Fruit fly (Drosophila melanogaster): ENCODE data around the gene Cyp28d2.

Cyp28d2 gene

DNA sequence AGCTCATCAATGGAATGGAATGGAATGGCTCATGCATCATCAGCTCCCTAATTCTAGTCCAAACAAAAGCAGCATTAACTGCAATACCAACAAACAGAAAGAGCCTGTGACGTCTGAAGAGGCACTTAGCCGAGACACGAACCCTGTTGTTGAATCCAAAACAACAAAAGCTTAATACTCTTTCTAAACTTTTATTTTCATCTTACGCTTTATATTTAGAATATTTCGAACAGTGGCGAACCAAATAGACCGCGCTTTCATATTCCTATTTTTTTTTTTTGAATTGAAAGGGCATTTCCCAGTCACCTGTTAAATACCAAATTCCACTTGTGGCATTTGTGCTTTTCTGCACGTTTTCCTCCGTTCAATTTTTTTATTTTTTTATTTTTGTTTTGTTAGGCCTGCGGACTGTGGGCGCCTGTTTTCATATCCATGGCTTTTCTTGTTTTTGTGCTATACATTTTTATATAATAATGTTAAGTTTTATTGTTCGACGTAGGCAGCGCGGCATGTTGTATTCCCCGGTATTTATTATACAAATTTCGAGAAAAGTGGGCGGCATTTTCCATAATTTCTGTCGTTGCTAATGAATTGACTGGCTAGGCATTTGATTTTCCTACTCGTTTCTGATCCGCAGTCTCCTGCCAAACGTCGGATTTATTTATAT lies 18.6 kb downstream of the Cyp28d2 start:
- TF ChIP-seq EcR (GFP tag; optimal IDR thresholded peaks at IDR 0.05) (no peak), CG13204 (GFP tag; optimal IDR thresholded peaks at IDR 0.05) (no peak), CG32121 (GFP tag; IDR thresholded peaks at IDR 0.05) (peak; percentile 81), CG4496 (GFP tag; IDR thresholded peaks at IDR 0.05) (peak; percentile 72), gl (tag; optimal IDR thresholded peaks at IDR 0.05) (no peak), CG9948 (tag; optimal IDR thresholded peaks at IDR 0.05) (peak; percentile 0), fd96Ca (GFP tag; IDR thresholded peaks at IDR 0.05) (peak; percentile 80; the same call in 2 of the 3 replicates), CG10348 (GFP tag; IDR thresholded peaks at IDR 0.05) (no peak), Pif1B (GFP tag; optimal IDR thresholded peaks at IDR 0.05) (peak; percentile 39), D1 (tag; optimal IDR thresholded peaks at IDR 0.05) (no peak), CG17806 (tag; optimal IDR thresholded peaks at IDR 0.05) (no peak), CG14655 (GFP tag; optimal IDR thresholded peaks at IDR 0.05) (peak; percentile 38), CG8159 (tag; optimal IDR thresholded peaks at IDR 0.05) (no peak), CG34367 (tag; optimal IDR thresholded peaks at IDR 0.05) (no peak), rn (GFP tag; IDR thresholded peaks at IDR 0.05) (peak; percentile 30; the same call in 1 of the 2 replicates), Snoo (tag; optimal IDR thresholded peaks at IDR 0.05) (no peak), CG8301 (tag; optimal IDR thresholded peaks at IDR 0.05) (peak; percentile 29), Ets98B (GFP tag; IDR thresholded peaks at IDR 0.05) (peak; percentile 76), CG12605 (GFP tag; IDR thresholded peaks at IDR 0.05) (peak; percentile 61), CG15710 (tag; optimal IDR thresholded peaks at IDR 0.05) (no peak), Pif1A (GFP tag; optimal IDR thresholded peaks at IDR 0.05) (peak; percentile 63)

DNA sequence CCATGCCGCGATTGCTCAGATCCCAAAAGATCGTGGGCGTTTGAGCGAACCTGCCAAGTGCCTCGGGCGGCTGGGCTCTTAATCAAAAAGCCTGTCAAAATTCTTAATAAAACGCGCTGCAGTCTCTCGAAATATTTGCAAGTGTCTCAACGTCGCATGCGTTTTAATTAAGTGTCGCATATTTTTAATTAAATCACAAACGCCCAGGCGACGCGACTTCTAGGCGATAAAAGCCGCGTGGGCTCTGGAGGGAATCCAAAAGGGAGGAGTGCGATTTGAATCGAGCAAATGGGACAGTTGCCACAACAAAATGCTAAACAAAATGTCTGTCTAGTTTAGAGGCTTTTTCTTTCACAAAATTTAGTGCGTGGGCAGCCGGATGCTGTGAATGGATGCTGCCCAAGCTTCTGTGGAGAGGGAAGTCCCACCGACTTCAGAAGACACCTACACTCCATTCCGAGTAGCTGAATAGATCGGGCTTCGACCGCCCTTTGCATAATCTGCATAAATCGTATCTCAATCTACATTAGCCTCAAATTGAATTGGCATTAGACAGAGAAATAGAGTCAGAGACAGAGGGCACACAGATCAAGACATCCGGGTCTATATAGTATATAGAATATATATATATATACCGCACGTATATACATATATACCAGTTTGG lies 20.0 kb downstream of the Cyp28d2 start:
- TF ChIP-seq CG4496 (GFP tag; IDR thresholded peaks at IDR 0.05) (no peak), Snoo (tag; optimal IDR thresholded peaks at IDR 0.05) (no peak), CG34367 (tag; optimal IDR thresholded peaks at IDR 0.05) (no peak), D1 (tag; optimal IDR thresholded peaks at IDR 0.05) (no peak), Ets98B (GFP tag; IDR thresholded peaks at IDR 0.05) (no peak), rn (GFP tag; IDR thresholded peaks at IDR 0.05) (no peak), Pif1A (GFP tag; optimal IDR thresholded peaks at IDR 0.05) (no peak), Pif1B (GFP tag; optimal IDR thresholded peaks at IDR 0.05) (no peak), CG8301 (tag; optimal IDR thresholded peaks at IDR 0.05) (no peak), CG9948 (tag; optimal IDR thresholded peaks at IDR 0.05) (no peak), fd96Ca (GFP tag; IDR thresholded peaks at IDR 0.05) (no peak), gl (tag; optimal IDR thresholded peaks at IDR 0.05) (no peak), CG10348 (GFP tag; IDR thresholded peaks at IDR 0.05) (no peak), CG32121 (GFP tag; IDR thresholded peaks at IDR 0.05) (no peak)

DNA sequence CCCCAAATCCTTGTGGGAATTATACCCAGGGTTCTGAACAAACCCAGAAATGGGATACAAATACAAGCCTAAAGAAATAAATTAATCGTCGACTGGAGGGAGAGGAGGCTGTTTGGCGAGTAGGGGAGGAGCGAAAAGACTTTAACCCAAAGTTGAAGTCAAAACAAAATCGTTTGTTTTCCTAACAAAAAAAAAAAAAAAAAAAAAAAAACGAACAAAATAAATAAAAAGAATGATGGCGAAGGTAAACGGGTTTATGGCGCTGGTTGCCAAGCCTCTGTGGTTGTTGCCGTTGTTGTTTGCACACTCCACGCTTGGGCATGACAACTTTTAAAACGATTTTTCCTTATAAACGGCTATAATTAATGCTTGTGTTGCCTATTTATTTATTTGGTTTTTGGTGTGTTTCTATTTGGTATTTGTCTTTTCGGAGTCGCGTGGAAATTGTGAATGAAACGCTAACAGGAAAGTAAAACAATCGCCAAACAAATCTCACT lies 21.6 kb downstream of the Cyp28d2 start:
- TF ChIP-seq CG10348 (GFP tag; IDR thresholded peaks at IDR 0.05) (no peak), CG8159 (tag; optimal IDR thresholded peaks at IDR 0.05) (no peak), D1 (tag; optimal IDR thresholded peaks at IDR 0.05) (no peak), Ets98B (GFP tag; IDR thresholded peaks at IDR 0.05) (peak; percentile 13; the same call in 1 of the 2 replicates), CG17806 (tag; optimal IDR thresholded peaks at IDR 0.05) (no peak), CG14655 (GFP tag; optimal IDR thresholded peaks at IDR 0.05) (no peak), Pif1A (GFP tag; optimal IDR thresholded peaks at IDR 0.05) (no peak), fd96Ca (GFP tag; IDR thresholded peaks at IDR 0.05) (peak; percentile 21; the same call in 1 of the 3 replicates), Pif1B (GFP tag; optimal IDR thresholded peaks at IDR 0.05) (no peak), gl (tag; optimal IDR thresholded peaks at IDR 0.05) (no peak), Snoo (tag; optimal IDR thresholded peaks at IDR 0.05) (no peak), rn (GFP tag; IDR thresholded peaks at IDR 0.05) (no peak), CG15710 (tag; optimal IDR thresholded peaks at IDR 0.05) (no peak), CG32121 (GFP tag; IDR thresholded peaks at IDR 0.05) (no peak), CG34367 (tag; optimal IDR thresholded peaks at IDR 0.05) (no peak), CG12605 (GFP tag; IDR thresholded peaks at IDR 0.05) (peak; percentile 34; the same call in 1 of the 2 replicates), CG8301 (tag; optimal IDR thresholded peaks at IDR 0.05) (no peak), CG4496 (GFP tag; IDR thresholded peaks at IDR 0.05) (no peak), CG9948 (tag; optimal IDR thresholded peaks at IDR 0.05) (no peak), CG13204 (GFP tag; optimal IDR thresholded peaks at IDR 0.05) (no peak), EcR (GFP tag; optimal IDR thresholded peaks at IDR 0.05) (no peak)

DNA sequence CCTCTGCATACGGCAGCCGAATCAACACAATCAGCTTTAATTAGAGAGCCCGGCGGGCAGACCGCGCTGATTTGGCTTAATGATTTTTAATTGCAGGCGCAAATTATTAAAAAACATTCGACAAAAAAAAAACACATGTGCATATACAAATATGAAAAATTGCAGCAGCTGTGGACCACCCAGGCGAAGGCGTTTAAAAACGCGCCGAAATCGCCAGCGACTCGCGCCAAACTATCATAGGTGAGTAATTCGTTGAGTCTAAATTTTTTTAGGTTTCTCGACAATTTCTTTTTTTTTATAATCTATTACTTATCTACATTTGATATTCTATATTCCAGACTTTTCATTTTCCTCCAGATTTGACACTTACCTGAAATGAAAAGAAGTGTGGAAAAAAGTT lies 22.2 kb downstream of the Cyp28d2 start:
- TF ChIP-seq Snoo (tag; optimal IDR thresholded peaks at IDR 0.05), result no peak
- no peak for TF ChIP-seq CG17806 (tag; optimal IDR thresholded peaks at IDR 0.05)
- TF ChIP-seq CG14655 (GFP tag; optimal IDR thresholded peaks at IDR 0.05), result no peak
- no peak for TF ChIP-seq fd96Ca (GFP tag; IDR thresholded peaks at IDR 0.05)
- no peak for TF ChIP-seq CG13204 (GFP tag; optimal IDR thresholded peaks at IDR 0.05)
- TF ChIP-seq CG8301 (tag; optimal IDR thresholded peaks at IDR 0.05), result no peak
- TF ChIP-seq CG15710 (tag; optimal IDR thresholded peaks at IDR 0.05), result no peak
- TF ChIP-seq EcR (GFP tag; optimal IDR thresholded peaks at IDR 0.05), result no peak
- no peak for TF ChIP-seq CG12605 (GFP tag; IDR thresholded peaks at IDR 0.05)

DNA sequence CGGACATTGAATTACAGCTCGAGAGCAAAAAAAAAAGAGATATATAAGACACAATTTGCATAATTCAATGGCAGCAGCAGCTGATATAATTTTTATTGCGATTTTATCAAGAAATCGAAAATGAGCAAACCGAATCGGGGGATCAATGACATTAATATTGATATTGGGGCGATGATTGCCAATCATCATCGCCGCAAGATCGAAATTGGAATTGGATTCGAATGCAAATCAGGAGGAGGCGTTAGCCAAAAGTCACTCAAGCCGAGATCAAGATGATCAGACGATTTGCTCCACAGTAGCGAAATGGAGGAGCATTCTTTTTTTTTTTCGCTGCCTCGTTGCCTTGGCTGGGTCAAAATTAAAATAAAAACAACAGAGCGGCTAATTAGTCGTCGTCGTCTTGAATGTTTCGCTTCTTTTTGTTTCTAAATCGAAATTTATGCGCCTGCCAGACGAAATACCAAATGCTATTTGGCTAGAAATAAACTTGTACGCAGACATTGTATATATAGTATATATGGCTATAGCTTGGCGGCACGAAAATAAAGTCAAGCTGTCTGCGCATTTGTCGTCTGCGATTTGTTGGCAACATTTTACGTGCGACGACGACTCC lies 22.8 kb downstream of the Cyp28d2 start:
- TF ChIP-seq CG17806 (tag; optimal IDR thresholded peaks at IDR 0.05) (no peak), CG9948 (tag; optimal IDR thresholded peaks at IDR 0.05) (no peak), fd96Ca (GFP tag; IDR thresholded peaks at IDR 0.05) (no peak)
